Worm (Caenorhabditis elegans) whole organism, L4 larva: ENCODE measurements around the gene M176.5.
A peak's percentile ranks its signal among the peaks of the same experiment; 100 is the strongest.

ENCODE experiments used
- ceh-82 ChIP-seq: sonication (generic microtip); optimal IDR thresholded peaks from 2 replicates; lab custom pipeline; 2017; ENCODE audit warnings: missing biosample characterization, missing genetic modification characterization
- dmd-9 ChIP-seq: fragments of 200-800 bp; sonication (Bioruptor generic); IDR thresholded peaks from 2 replicates; pipeline ENCODE4 v1.3.6; 2022; ENCODE audit warnings: missing genetic modification reagents, missing genetic modification characterization, missing compliant biosample characterization
- egl-27 ChIP-seq: sonication (generic microtip); optimal IDR thresholded peaks from 3 replicates; lab custom pipeline; 2017; ENCODE audit warnings: missing biosample characterization, missing genetic modification reagents, missing genetic modification characterization
- fkh-10 ChIP-seq: fragments of 150-350 bp; optimal IDR thresholded peaks from 2 replicates; lab custom pipeline; 2014; ENCODE audit warnings: missing biosample characterization, missing genetic modification reagents, missing genetic modification characterization
- lin-39 ChIP-seq: fragments of 150-350 bp; optimal IDR thresholded peaks from 2 replicates; lab custom pipeline; 2014; ENCODE audit warnings: missing biosample characterization, missing genetic modification reagents, missing genetic modification characterization
- nhr-10 ChIP-seq: fragments of 150-350 bp; optimal IDR thresholded peaks from 2 replicates; lab custom pipeline; 2014; ENCODE audit warnings: missing biosample characterization, missing genetic modification characterization
- nhr-41 ChIP-seq: fragments of 200-800 bp; sonication (Bioruptor generic); IDR thresholded peaks from 2 replicates; pipeline ENCODE4 v1.3.6; 2022; ENCODE audit warnings: missing genetic modification reagents, missing genetic modification characterization, missing compliant biosample characterization
- nhr-76 ChIP-seq: fragments of 150-350 bp; optimal IDR thresholded peaks from 2 replicates; lab custom pipeline; 2014; ENCODE audit warnings: missing biosample characterization, missing genetic modification characterization
- pqm-1 ChIP-seq: sonication (generic microtip); optimal IDR thresholded peaks from 2 replicates; lab custom pipeline; 2017; ENCODE audit warnings: missing biosample characterization, missing genetic modification characterization
- saeg-2 ChIP-seq: fragments of 200-800 bp; sonication (Bioruptor generic); IDR thresholded peaks from 2 replicates; pipeline ENCODE4 v1.3.6; 2022; ENCODE audit warnings: missing genetic modification reagents, missing genetic modification characterization, missing compliant biosample characterization
- sdz-12 ChIP-seq: fragments of 200-800 bp; sonication (Bioruptor generic); optimal IDR thresholded peaks from 2 replicates; lab custom pipeline; 2018; ENCODE audit warnings: mild to moderate bottlenecking, missing genetic modification characterization, missing compliant biosample characterization
- unc-62 ChIP-seq, 3 experiments: fragments of 150-350 bp in 1 of 3; sonication (generic microtip); optimal IDR thresholded peaks in 2 of 3; peaks in 1 of 3; 1 replicate in 1 of 3; 2 replicates in 2 of 3; lab custom pipeline; 2014 to 2017; ENCODE audit warnings: missing biosample characterization in 3 of 3, missing genetic modification characterization in 3 of 3, missing genetic modification reagents in 3 of 3, missing genotype in 1 of 3
- zag-1 ChIP-seq: fragments of 150-350 bp; optimal IDR thresholded peaks from 2 replicates; lab custom pipeline; 2014; ENCODE audit warnings: missing biosample characterization, missing genetic modification characterization

DNA sequence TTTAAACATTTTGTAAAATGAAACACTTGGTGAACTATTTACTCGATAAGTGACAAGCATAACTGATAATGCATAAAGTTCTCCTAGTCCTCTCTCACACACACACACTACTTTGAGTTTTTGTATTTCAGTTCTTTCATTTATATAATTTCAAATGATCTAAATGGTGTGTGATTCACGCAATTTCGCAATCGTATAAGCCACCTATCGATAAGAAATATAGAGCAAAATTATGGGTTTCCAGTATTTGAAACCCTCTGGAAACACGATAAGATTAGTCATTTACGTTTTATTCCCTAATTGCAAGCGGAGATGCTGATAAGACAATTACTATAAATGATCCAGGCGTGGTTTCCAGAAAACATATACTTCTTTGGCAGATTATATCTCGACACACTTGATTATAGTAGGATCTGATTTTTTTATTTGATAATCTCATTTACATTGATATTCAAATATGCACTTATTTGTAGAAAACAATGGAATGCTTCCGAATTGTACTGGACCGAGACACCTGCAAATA is 15.4 kb downstream of the M176.5 start, which contains the start of gene arrd-3:
- peak in 1 of 2 experiments; percentile 58 for TF ChIP-seq unc-62 (GFP tag; optimal IDR thresholded peaks at IDR 0.05 in 1 of 2; lab: Kevin White, UChicago)
- TF ChIP-seq unc-62 (tag; optimal IDR thresholded peaks at IDR 0.05; lab: Kevin White, UChicago): no peak
- no peak for TF ChIP-seq nhr-76 (tag; lab: Kevin White, UChicago)
- no peak for TF ChIP-seq dmd-9 (GFP tag; lab: Robert Waterston, UW)
- TF ChIP-seq egl-27 (tag; lab: Kevin White, UChicago): no peak
- no peak for TF ChIP-seq nhr-10 (tag; lab: Kevin White, UChicago)
- no peak for TF ChIP-seq saeg-2
- TF ChIP-seq fkh-10 (GFP tag; lab: Kevin White, UChicago): no peak
- no peak for TF ChIP-seq nhr-41 (GFP tag; lab: Robert Waterston, UW)
- no peak for TF ChIP-seq sdz-12 (GFP tag; lab: Kevin White, UChicago)
- TF ChIP-seq ceh-82 (tag; lab: Kevin White, UChicago): no peak
- no peak for TF ChIP-seq zag-1 (tag; lab: Kevin White, UChicago)
- TF ChIP-seq lin-39: no peak
- TF ChIP-seq pqm-1: peak; percentile 75
